Worm (Caenorhabditis elegans): ENCODE data around the gene cyb-2.1.
A peak's percentile ranks its signal among the peaks of the same experiment; 100 is the strongest.

The cyb-2.1 gene

ce11 chrIV:11015881-11016280, 30.1 kb downstream of the cyb-2.1 start, which contains the start of gene F13H10.3 (continued):
- TF ChIP-seq dmd-6 (GFP tag; IDR thresholded peaks at IDR 0.05) (peak; percentile 75), ztf-7 (tag; optimal IDR thresholded peaks at IDR 0.05) (no peak), ces-1 (GFP tag; optimal IDR thresholded peaks at IDR 0.05) (no peak), pha-4 (GFP tag; IDR thresholded peaks at IDR 0.05) (no peak), pha-4 (tag; optimal IDR thresholded peaks at IDR 0.05) (no peak), ceh-20 (GFP tag; IDR thresholded peaks at IDR 0.05) (no peak), mdl-1 (tag; optimal IDR thresholded peaks at IDR 0.05) (peak in 1 of 2 experiments; percentile 78), lin-15B (tag; optimal IDR thresholded peaks at IDR 0.05) (no peak), T20F7.1 (GFP tag; optimal IDR thresholded peaks at IDR 0.05) (peak; percentile 35), pqm-1 (tag; optimal IDR thresholded peaks at IDR 0.05) (peak; percentile 92), F26F4.8 (GFP tag; conservative IDR thresholded peaks at IDR 0.05) (no peak), aly-2 (tag; optimal IDR thresholded peaks at IDR 0.05) (no peak), vab-7 (GFP tag; IDR thresholded peaks at IDR 0.05) (no peak), mes-2 (tag; optimal IDR thresholded peaks at IDR 0.05; ENCODE audit: poor library complexity, severe bottlenecking) (no peak), set-16 (GFP tag; IDR thresholded peaks at IDR 0.05) (no peak), saeg-2 (GFP tag; IDR thresholded peaks at IDR 0.05) (no peak), madf-9 (GFP tag; conservative IDR thresholded peaks at IDR 0.05) (no peak), spr-1 (tag; optimal IDR thresholded peaks at IDR 0.05) (no peak), daf-12 (tag; optimal IDR thresholded peaks at IDR 0.05) (no peak), dmd-8 (GFP tag; IDR thresholded peaks at IDR 0.05) (no peak), nhr-11 (tag; optimal IDR thresholded peaks at IDR 0.05) (no peak), madf-5 (GFP tag; IDR thresholded peaks at IDR 0.05) (no peak), mdt-29 (GFP tag; IDR thresholded peaks at IDR 0.05) (no peak), mxl-3 (GFP tag; optimal IDR thresholded peaks at IDR 0.05) (peak; percentile 40), lsy-2 (tag; optimal IDR thresholded peaks at IDR 0.05) (no peak), F44E2.7 (GFP tag; IDR thresholded peaks at IDR 0.05) (no peak), T26A8.4 (GFP tag; IDR thresholded peaks at IDR 0.05) (no peak), ama-1 (optimal IDR thresholded peaks at IDR 0.05) (no peak), nhr-42 (GFP tag; IDR thresholded peaks at IDR 0.05) (no peak), tag-97 (GFP tag; IDR thresholded peaks at IDR 0.05) (no peak), hlh-11 (tag; optimal IDR thresholded peaks at IDR 0.05) (peak; percentile 72), nhr-77 (tag; optimal IDR thresholded peaks at IDR 0.05) (peak; percentile 59), F37D6.2 (tag; optimal IDR thresholded peaks at IDR 0.05) (no peak), F49E8.2 (tag; optimal IDR thresholded peaks at IDR 0.05; ENCODE audit: borderline replicate concordance) (no peak), hmg-1.1 (GFP tag; IDR thresholded peaks at IDR 0.05) (no peak), php-3 (GFP tag; IDR thresholded peaks at IDR 0.05) (no peak), nhr-6 (tag; optimal IDR thresholded peaks at IDR 0.05) (no peak), aha-1 (tag) (peak; percentile 77), spr-3 (GFP tag; optimal IDR thresholded peaks at IDR 0.05) (no peak), F10B5.3 (tag; optimal IDR thresholded peaks at IDR 0.05) (no peak), lin-1 (GFP tag; IDR thresholded peaks at IDR 0.05) (no peak), duxl-1 (tag; optimal IDR thresholded peaks at IDR 0.05; ENCODE audit: poor library complexity) (peak; percentile 20), R02D3.7 (tag; optimal IDR thresholded peaks at IDR 0.05) (no peak), gei-8 (GFP tag; optimal IDR thresholded peaks at IDR 0.05) (no peak), hif-1 (tag; optimal IDR thresholded peaks at IDR 0.05) (no peak), dve-1 (tag; optimal IDR thresholded peaks at IDR 0.05; ENCODE audit: insufficient read depth) (peak; percentile 68), mep-1 (tag; optimal IDR thresholded peaks at IDR 0.05) (peak; percentile 38), egl-43 (GFP tag; IDR thresholded peaks at IDR 0.05) (no peak), nhr-28 (tag; optimal IDR thresholded peaks at IDR 0.05) (peak; percentile 61), unc-62 (GFP tag; optimal IDR thresholded peaks at IDR 0.05 in 1 of 2) (no peak), unc-62 (tag; optimal IDR thresholded peaks at IDR 0.05) (no peak), zfp-2 (tag; optimal IDR thresholded peaks at IDR 0.05) (no peak)
